Worm (Caenorhabditis elegans): ENCODE results near the gene F53B1.9.

F53B1.9 gene

ce11 chrX:2113004-2113403, 18.6 kb downstream of the F53B1.9 start, which contains the start of gene bus-5:
Gene bus-5, minus strand, starts transcription at chrX:2113104.
- TF ChIP-seq T20F7.1 (GFP tag; optimal IDR thresholded peaks at IDR 0.05) (no peak), spr-3 (GFP tag; optimal IDR thresholded peaks at IDR 0.05) (no peak), unc-62 (GFP tag; optimal IDR thresholded peaks at IDR 0.05 in 1 of 2) (peak in 1 of 2 experiments; percentile 50), unc-62 (tag; optimal IDR thresholded peaks at IDR 0.05) (no peak), hif-1 (tag; optimal IDR thresholded peaks at IDR 0.05) (no peak), cey-2 (tag; optimal IDR thresholded peaks at IDR 0.05; ENCODE audit: borderline replicate concordance, insufficient read depth) (no peak), dmd-6 (GFP tag; IDR thresholded peaks at IDR 0.05) (no peak), zfp-3 (GFP tag; conservative IDR thresholded peaks at IDR 0.05) (no peak), F26F4.8 (GFP tag; conservative IDR thresholded peaks at IDR 0.05) (no peak)

ce11 chrX:2110603-2111327, 20.9 kb downstream of the F53B1.9 start:
- TF ChIP-seq T26A8.4 (GFP tag; IDR thresholded peaks at IDR 0.05) (peak; percentile 73; the same call in 1 of the 2 replicates), nhr-42 (GFP tag; IDR thresholded peaks at IDR 0.05) (no peak), unc-62 (GFP tag; optimal IDR thresholded peaks at IDR 0.05 in 1 of 2) (peak in 1 of 2 experiments; percentile 96), unc-62 (tag; optimal IDR thresholded peaks at IDR 0.05) (no peak), aha-1 (tag) (peak; percentile 47)

DNA sequence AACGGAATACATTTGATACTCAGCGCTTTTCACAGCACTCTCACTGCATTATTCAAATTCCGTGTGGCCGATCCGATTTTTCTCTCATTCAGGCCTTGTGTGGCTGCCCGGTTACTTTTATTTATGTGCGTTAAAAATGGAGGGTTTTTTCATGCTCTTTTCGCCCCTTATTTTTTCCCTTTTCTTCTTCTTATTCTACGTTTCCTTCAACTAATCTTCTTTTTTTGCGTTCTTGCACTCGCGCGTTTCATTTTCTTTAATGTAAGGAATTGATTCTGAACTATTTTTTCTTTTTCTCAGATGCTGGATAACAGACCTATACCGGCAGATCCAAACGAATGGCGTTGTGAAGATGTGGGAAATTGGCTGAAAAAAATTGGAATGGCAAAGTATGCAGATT, 23.0 kb downstream of the F53B1.9 start, which contains the start of gene F53B1.2:
TSS of gene F53B1.2 (plus strand) at position 301 of the 400 bp plus-strand sequence.
- TF ChIP-seq nhr-237 (tag; optimal IDR thresholded peaks at IDR 0.05) (no peak), nhr-6 (tag; optimal IDR thresholded peaks at IDR 0.05) (no peak), daf-12 (tag; optimal IDR thresholded peaks at IDR 0.05) (no peak), F26F4.8 (GFP tag; conservative IDR thresholded peaks at IDR 0.05) (no peak), T20F7.1 (GFP tag; optimal IDR thresholded peaks at IDR 0.05) (no peak), R02D3.7 (tag; optimal IDR thresholded peaks at IDR 0.05) (no peak), lim-7 (GFP tag; IDR thresholded peaks at IDR 0.05) (no peak), rbr-2 (tag; optimal IDR thresholded peaks at IDR 0.05) (no peak), jun-1 (tag; optimal IDR thresholded peaks at IDR 0.05) (no peak), lin-38 (GFP tag; IDR thresholded peaks at IDR 0.05) (no peak), snpc-1.2 (GFP tag; IDR thresholded peaks at IDR 0.05) (no peak), set-16 (GFP tag; IDR thresholded peaks at IDR 0.05) (no peak), hif-1 (tag; optimal IDR thresholded peaks at IDR 0.05) (no peak), T26A8.4 (GFP tag; IDR thresholded peaks at IDR 0.05) (no peak), nhr-28 (tag; optimal IDR thresholded peaks at IDR 0.05) (no peak)

ce11 chrX:2108182-2108581, 23.5 kb downstream of the F53B1.9 start:
- peak; percentile 15 for TF ChIP-seq pqm-1 (tag; optimal IDR thresholded peaks at IDR 0.05)
- peak in 1 of 2 experiments; percentile 1 for TF ChIP-seq hif-1 (tag; optimal IDR thresholded peaks at IDR 0.05)
- no peak for TF ChIP-seq ceh-28 (tag; optimal IDR thresholded peaks at IDR 0.05)
- TF ChIP-seq nhr-102 (tag; optimal IDR thresholded peaks at IDR 0.05), result no peak
- peak in 1 of 2 experiments; percentile 30 for TF ChIP-seq unc-62 (GFP tag; optimal IDR thresholded peaks at IDR 0.05 in 1 of 2)
- TF ChIP-seq unc-62 (tag; optimal IDR thresholded peaks at IDR 0.05), result no peak
- peak; percentile 71 for TF ChIP-seq mxl-3 (GFP tag; optimal IDR thresholded peaks at IDR 0.05)
- TF ChIP-seq hlh-30 (tag; optimal IDR thresholded peaks at IDR 0.05; ENCODE audit: insufficient read depth), result peak; percentile 1

DNA sequence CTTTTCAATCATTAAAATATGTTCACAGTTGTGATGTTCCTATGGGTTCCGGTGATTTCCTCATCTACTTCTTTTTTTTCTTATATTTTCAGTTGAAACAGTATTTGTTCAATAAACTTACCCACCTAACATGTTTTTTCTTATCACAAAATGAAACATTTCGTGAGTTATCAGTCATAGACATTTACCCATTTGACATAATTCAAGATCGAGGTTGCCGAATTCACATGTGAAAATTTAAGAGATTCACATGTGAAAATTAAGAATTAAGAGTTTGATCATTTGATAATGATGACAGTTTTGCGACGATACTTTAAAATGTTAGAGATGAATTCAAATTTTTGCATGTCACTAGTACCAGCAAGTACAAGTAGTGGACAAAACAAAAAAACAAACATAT, 24.2 kb downstream of the F53B1.9 start:
- no peak for TF ChIP-seq daf-16 (GFP tag; optimal IDR thresholded peaks at IDR 0.05)
- peak; percentile 65 for TF ChIP-seq daf-16 (tag; optimal IDR thresholded peaks at IDR 0.05)
- TF ChIP-seq jun-1 (tag; optimal IDR thresholded peaks at IDR 0.05), result no peak
- TF ChIP-seq hlh-11 (tag; optimal IDR thresholded peaks at IDR 0.05), result peak; percentile 69
- TF ChIP-seq nhr-48 (tag; optimal IDR thresholded peaks at IDR 0.05), result peak; percentile 4
- peak; percentile 46 for TF ChIP-seq hlh-30 (tag; optimal IDR thresholded peaks at IDR 0.05; ENCODE audit: insufficient read depth)
- no peak for TF ChIP-seq nhr-10 (tag; optimal IDR thresholded peaks at IDR 0.05)
- no peak for TF ChIP-seq lin-15B (tag; optimal IDR thresholded peaks at IDR 0.05)
- TF ChIP-seq ztf-11 (tag; optimal IDR thresholded peaks at IDR 0.05), result no peak
- peak; percentile 83 for TF ChIP-seq dve-1 (tag; optimal IDR thresholded peaks at IDR 0.05; ENCODE audit: insufficient read depth)
- TF ChIP-seq mxl-2 (GFP tag; conservative IDR thresholded peaks at IDR 0.05), result peak; percentile 92
- TF ChIP-seq R02D3.7 (tag; optimal IDR thresholded peaks at IDR 0.05), result no peak
- TF ChIP-seq attf-4 (tag; optimal IDR thresholded peaks at IDR 0.05), result no peak
- TF ChIP-seq tra-1 (GFP tag; IDR thresholded peaks at IDR 0.05), result 0 out of 2 replicates have a peak, but pooled peaks have one; percentile 30
- TF ChIP-seq pqm-1 (tag; optimal IDR thresholded peaks at IDR 0.05), result peak; percentile 70
- TF ChIP-seq dmd-6 (GFP tag; IDR thresholded peaks at IDR 0.05), result peak; percentile 87
- peak; percentile 5 for TF ChIP-seq aha-1 (tag)
